Worm (Caenorhabditis elegans) whole organism, L1 larva: ENCODE data around the gene F35E8.6.

Source experiments
- C04F5.9 ChIP-seq: sonication (generic microtip); optimal IDR thresholded peaks from 2 replicates; lab custom pipeline; 2016; ENCODE audit warnings: missing genetic modification characterization, missing compliant biosample characterization
- C34B4.2 ChIP-seq: sonication (generic microtip); optimal IDR thresholded peaks from 2 replicates; lab custom pipeline; 2017; ENCODE audit warnings: mild to moderate bottlenecking, missing genetic modification characterization, missing compliant biosample characterization
- F16B12.6 ChIP-seq: fragments of 150-350 bp; optimal IDR thresholded peaks from 2 replicates; lab custom pipeline; 2014; ENCODE audit warnings: missing biosample characterization, missing genetic modification characterization
- Y116A8C.19 ChIP-seq: sonication (generic microtip); optimal IDR thresholded peaks from 2 replicates; lab custom pipeline; 2016; ENCODE audit warnings: missing compliant biosample characterization, missing genetic modification characterization, borderline replicate concordance
- aha-1 ChIP-seq: fragments of 150-350 bp; optimal IDR thresholded peaks from 2 replicates; lab custom pipeline; 2014; ENCODE audit warnings: missing biosample characterization, missing genetic modification characterization
- alr-1 ChIP-seq: fragments of 200-800 bp; sonication (Bioruptor generic); optimal IDR thresholded peaks from 2 replicates; lab custom pipeline; 2018; ENCODE audit warnings: borderline replicate concordance, mild to moderate bottlenecking, missing genetic modification characterization, missing compliant biosample characterization
- ceh-63 ChIP-seq: fragments of 200-800 bp; sonication (Bioruptor generic); optimal IDR thresholded peaks from 2 replicates; lab custom pipeline; 2018; ENCODE audit warnings: mild to moderate bottlenecking, missing genetic modification characterization, missing compliant biosample characterization
- ceh-82 ChIP-seq, 3 experiments: fragments of 150-350 bp in 1 of 3; sonication (generic microtip) in 2 of 3; optimal IDR thresholded peaks; 2 replicates each; lab custom pipeline; 2014 to 2017; ENCODE audit warnings: missing biosample characterization in 3 of 3, missing genetic modification characterization in 3 of 3
- ceh-90 ChIP-seq: sonication (generic microtip); optimal IDR thresholded peaks from 2 replicates; lab custom pipeline; 2016; ENCODE audit warnings: missing genetic modification characterization, missing compliant biosample characterization
- ces-1 ChIP-seq: fragments of 150-350 bp; optimal IDR thresholded peaks from 2 replicates; lab custom pipeline; 2014; ENCODE audit warnings: missing biosample characterization, missing genetic modification reagents, missing genetic modification characterization
- dsc-1 ChIP-seq: sonication (generic microtip); optimal IDR thresholded peaks from 2 replicates; lab custom pipeline; 2016; ENCODE audit warnings: mild to moderate bottlenecking, missing genetic modification characterization, missing compliant biosample characterization
- efl-1 ChIP-seq, 4 experiments: fragments of 150-350 bp; optimal IDR thresholded peaks in 3 of 4; peaks in 1 of 4; 1 replicate in 1 of 4; 2 replicates in 3 of 4; lab custom pipeline; 2014; ENCODE audit warnings: missing biosample characterization in 2 of 4, missing genetic modification characterization in 2 of 4, missing genetic modification reagents in 2 of 4
- efl-3 ChIP-seq: fragments of 200-800 bp; sonication (Bioruptor generic); optimal IDR thresholded peaks from 2 replicates; lab custom pipeline; 2018; ENCODE audit warnings: mild to moderate bottlenecking, missing genetic modification characterization, missing compliant biosample characterization
- egl-27 ChIP-seq, 2 experiments: fragments of 150-350 bp in 1 of 2; sonication (generic microtip); optimal IDR thresholded peaks; 3 replicates each; lab custom pipeline; 2017 to 2018; ENCODE audit warnings: missing biosample characterization in 2 of 2, missing genetic modification characterization in 2 of 2, missing genetic modification reagents in 2 of 2
- ets-5 ChIP-seq: fragments of 200-800 bp; sonication (Bioruptor generic); IDR thresholded peaks from 2 replicates; pipeline ENCODE4 v1.3.6; 2022; ENCODE audit warnings: missing genetic modification characterization, missing compliant biosample characterization
- fkh-4 ChIP-seq: sonication (generic microtip); optimal IDR thresholded peaks from 2 replicates; lab custom pipeline; 2016; ENCODE audit warnings: missing compliant biosample characterization, missing genetic modification characterization, borderline replicate concordance
- fkh-8 ChIP-seq: sonication (generic microtip); optimal IDR thresholded peaks from 2 replicates; lab custom pipeline; 2016; ENCODE audit warnings: mild to moderate bottlenecking, missing genetic modification characterization, missing compliant biosample characterization
- hpl-2 ChIP-seq: fragments of 150-350 bp; optimal IDR thresholded peaks from 2 replicates; lab custom pipeline; 2014; ENCODE audit warnings: missing biosample characterization, missing genetic modification reagents, missing genetic modification characterization
- irx-1 ChIP-seq: sonication (generic microtip); optimal IDR thresholded peaks from 2 replicates; lab custom pipeline; 2016; ENCODE audit warnings: missing genetic modification characterization, missing compliant biosample characterization
- lin-13 ChIP-seq: fragments of 150-350 bp; optimal IDR thresholded peaks from 2 replicates; lab custom pipeline; 2014; ENCODE audit warnings: missing biosample characterization, missing genetic modification reagents, missing genetic modification characterization
- lin-35 ChIP-seq, 2 experiments: fragments of 150-350 bp; optimal IDR thresholded peaks; 2 replicates each; lab custom pipeline; 2014; ENCODE audit warnings: missing biosample characterization in 2 of 2, missing genetic modification characterization in 2 of 2, missing genetic modification reagents in 2 of 2
- lir-3 ChIP-seq: sonication (generic microtip); optimal IDR thresholded peaks from 2 replicates; lab custom pipeline; 2016; ENCODE audit warnings: mild to moderate bottlenecking, missing genetic modification characterization, moderate library complexity, missing compliant biosample characterization; ENCODE audit not compliant: poor library complexity
- mef-2 ChIP-seq: fragments of 150-350 bp; optimal IDR thresholded peaks from 2 replicates; lab custom pipeline; 2014; ENCODE audit warnings: missing biosample characterization, missing genetic modification characterization
- nhr-11 ChIP-seq: fragments of 150-350 bp; optimal IDR thresholded peaks from 2 replicates; lab custom pipeline; 2014; ENCODE audit warnings: missing biosample characterization, missing genetic modification characterization
- nhr-12 ChIP-seq: sonication (generic microtip); optimal IDR thresholded peaks from 2 replicates; lab custom pipeline; 2017; ENCODE audit warnings: missing biosample characterization, missing genetic modification characterization
- nhr-20 ChIP-seq: sonication (generic microtip); optimal IDR thresholded peaks from 2 replicates; lab custom pipeline; 2016; ENCODE audit warnings: mild to moderate bottlenecking, missing genetic modification characterization, missing compliant biosample characterization
- nhr-237 ChIP-seq: fragments of 150-350 bp; optimal IDR thresholded peaks from 2 replicates; lab custom pipeline; 2014; ENCODE audit warnings: missing biosample characterization, missing genetic modification characterization
- nhr-47 ChIP-seq: sonication (generic microtip); optimal IDR thresholded peaks from 2 replicates; lab custom pipeline; 2016; ENCODE audit warnings: mild to moderate bottlenecking, missing genetic modification characterization, moderate library complexity, missing compliant biosample characterization
- nhr-71 ChIP-seq: sonication (generic microtip); optimal IDR thresholded peaks from 2 replicates; lab custom pipeline; 2016; ENCODE audit warnings: mild to moderate bottlenecking, missing genetic modification characterization, moderate library complexity, missing compliant biosample characterization
- nhr-76 ChIP-seq: sonication (generic microtip); optimal IDR thresholded peaks from 2 replicates; lab custom pipeline; 2017; ENCODE audit warnings: missing biosample characterization, missing genetic modification characterization
- nhr-77 ChIP-seq: fragments of 150-350 bp; optimal IDR thresholded peaks from 2 replicates; lab custom pipeline; 2014; ENCODE audit warnings: missing biosample characterization, missing genetic modification characterization
- nhr-84 ChIP-seq: sonication (generic microtip); optimal IDR thresholded peaks from 2 replicates; lab custom pipeline; 2017; ENCODE audit warnings: missing biosample characterization, missing genetic modification characterization
- nhr-85 ChIP-seq: sonication (generic microtip); peaks from one replicate; lab custom pipeline; 2016; ENCODE audit warnings: missing genetic modification characterization, inconsistent platforms, missing compliant biosample characterization
- nhr-90 ChIP-seq: sonication (generic microtip); optimal IDR thresholded peaks from 2 replicates; lab custom pipeline; 2016; ENCODE audit warnings: mild to moderate bottlenecking, missing genetic modification characterization, missing compliant biosample characterization; ENCODE audit not compliant: poor library complexity
- pag-3 ChIP-seq: sonication (generic microtip); optimal IDR thresholded peaks from 2 replicates; lab custom pipeline; 2017; ENCODE audit warnings: missing genetic modification characterization, mild to moderate bottlenecking, missing compliant biosample characterization, antibody characterized with exemption, borderline replicate concordance; ENCODE audit not compliant: insufficient read depth
- pqm-1 ChIP-seq: sonication (generic microtip); optimal IDR thresholded peaks from 3 replicates; lab custom pipeline; 2017; ENCODE audit warnings: missing biosample characterization, missing genetic modification characterization
- sup-37 ChIP-seq: fragments of 200-800 bp; sonication (Bioruptor generic); optimal IDR thresholded peaks from 2 replicates; lab custom pipeline; 2018; ENCODE audit warnings: mild to moderate bottlenecking, missing genetic modification characterization, missing compliant biosample characterization
- tbx-2 ChIP-seq: sonication (generic microtip); optimal IDR thresholded peaks from 2 replicates; lab custom pipeline; 2016; ENCODE audit warnings: missing genetic modification characterization, missing compliant biosample characterization
- tlp-1 ChIP-seq: fragments of 150-350 bp; optimal IDR thresholded peaks from 2 replicates; lab custom pipeline; 2014; ENCODE audit warnings: missing biosample characterization, missing genetic modification characterization
- unc-130 ChIP-seq: fragments of 150-350 bp; optimal IDR thresholded peaks from 2 replicates; lab custom pipeline; 2017; ENCODE audit warnings: missing biosample characterization, missing genetic modification characterization, inconsistent platforms
- unc-62 ChIP-seq: fragments of 150-350 bp; optimal IDR thresholded peaks from 2 replicates; lab custom pipeline; 2014; ENCODE audit warnings: missing biosample characterization, missing genetic modification reagents, missing genetic modification characterization
- unc-86 ChIP-seq: sonication (generic microtip); optimal IDR thresholded peaks from 2 replicates; lab custom pipeline; 2016; ENCODE audit warnings: missing genetic modification characterization, missing compliant biosample characterization
- unc-98 ChIP-seq: fragments of 200-800 bp; sonication (Bioruptor generic); IDR thresholded peaks from 2 replicates; pipeline ENCODE4 v1.3.6; 2022; ENCODE audit warnings: missing genetic modification characterization, missing compliant biosample characterization
- vab-15 ChIP-seq: sonication (generic microtip); optimal IDR thresholded peaks from 2 replicates; lab custom pipeline; 2017; ENCODE audit warnings: missing genotype, mild to moderate bottlenecking, missing genetic modification characterization, missing compliant biosample characterization
- xbp-1 ChIP-seq: sonication (generic microtip); optimal IDR thresholded peaks from 2 replicates; lab custom pipeline; 2016; ENCODE audit warnings: missing genetic modification characterization, missing compliant biosample characterization
- zip-4 ChIP-seq: fragments of 200-800 bp; sonication (Bioruptor generic); optimal IDR thresholded peaks from 2 replicates; lab custom pipeline; 2018; ENCODE audit warnings: mild to moderate bottlenecking, missing genetic modification characterization, moderate library complexity, missing compliant biosample characterization

The F35E8.6 gene

ce11 chrV:15867373-15867772, 44.6 kb upstream of the F35E8.6 start, which contains the start of gene fbxa-197:
fbxa-197 (plus strand) TSS chrV:15867673.
- no peak for TF ChIP-seq ets-5 (GFP tag; lab: Robert Waterston, UW)
- TF ChIP-seq, all 84 proteins: peak for 0

DNA sequence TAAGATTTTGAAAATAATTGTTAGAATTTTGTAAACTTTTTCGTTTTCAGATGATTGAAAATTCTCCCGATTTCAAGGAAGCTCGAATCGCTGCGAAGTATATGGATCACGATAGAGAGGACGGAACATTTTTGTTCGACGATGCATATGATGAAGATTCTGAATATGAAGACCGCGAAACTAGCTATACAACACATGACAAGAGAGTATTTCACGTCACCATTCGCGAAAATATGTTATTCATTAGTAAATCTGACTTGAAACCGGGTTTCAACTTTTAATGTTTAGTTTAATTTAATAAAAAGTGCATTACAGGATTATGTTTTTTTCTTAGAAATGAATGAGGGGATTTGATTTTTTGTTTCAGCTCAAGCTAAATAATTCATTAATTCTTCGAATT, 41.6 kb upstream of the F35E8.6 start, which contains the start of gene str-57:
Gene str-57, plus strand, starts transcription at position 301 of the 400 bp plus-strand sequence.
- no peak for TF ChIP-seq nhr-47 (tag; lab: Kevin White, UChicago)
- no peak for TF ChIP-seq nhr-20 (tag; lab: Kevin White, UChicago)
- peak; percentile 28 for TF ChIP-seq fkh-8 (tag; lab: Kevin White, UChicago)
- TF ChIP-seq fkh-4 (tag; lab: Kevin White, UChicago): no peak

ce11 chrV:15872273-15872672, 39.7 kb upstream of the F35E8.6 start, which contains the start of gene str-56:
str-56 (plus strand) TSS chrV:15872573.
- no peak for TF ChIP-seq nhr-12 (tag; lab: Kevin White, UChicago)
- no peak for TF ChIP-seq unc-98 (GFP tag; lab: Robert Waterston, UW)
- TF ChIP-seq unc-130 (tag; lab: Kevin White, UChicago): no peak
- TF ChIP-seq lin-35 (GFP tag; optimal IDR thresholded peaks at IDR 0.05; lab: Kevin White, UChicago): no peak
- no peak for TF ChIP-seq alr-1 (tag; lab: Kevin White, UChicago)
- TF ChIP-seq nhr-90 (tag; lab: Kevin White, UChicago): no peak
- TF ChIP-seq Y116A8C.19: no peak
- no peak for TF ChIP-seq tbx-2 (tag; lab: Kevin White, UChicago)
- no peak for TF ChIP-seq vab-15 (tag; lab: Kevin White, UChicago)
- no peak for TF ChIP-seq nhr-71 (tag; lab: Kevin White, UChicago)
- no peak for TF ChIP-seq hpl-2 (GFP tag; lab: Kevin White, UChicago)
- TF ChIP-seq unc-62 (GFP tag; lab: Kevin White, UChicago): no peak
- TF ChIP-seq unc-86 (tag; lab: Kevin White, UChicago): no peak

DNA sequence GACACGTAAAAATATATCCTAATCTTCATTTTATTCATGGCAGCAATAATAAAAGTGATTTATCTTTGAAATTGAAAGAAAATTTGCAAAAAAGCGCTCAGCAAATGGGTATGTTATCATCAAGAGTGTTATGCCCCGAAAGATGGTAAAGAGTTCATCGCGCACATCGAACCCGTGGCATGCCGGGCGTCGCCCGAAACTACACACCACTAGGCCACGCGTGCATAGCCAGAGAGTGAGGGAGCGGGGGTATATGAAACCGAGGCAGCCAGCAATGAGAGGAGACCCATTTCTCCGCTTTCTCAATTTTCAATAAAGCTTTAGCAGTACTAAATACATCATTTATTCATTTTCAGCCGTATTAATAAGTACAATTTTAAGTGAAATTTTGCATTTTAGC, 38.2 kb upstream of the F35E8.6 start:
- TF ChIP-seq mef-2 (tag; lab: Kevin White, UChicago) (no peak), F16B12.6 (no peak), xbp-1 (tag; lab: Kevin White, UChicago) (peak; percentile 64), nhr-84 (tag; lab: Kevin White, UChicago) (no peak), efl-1 (optimal IDR thresholded peaks at IDR 0.05; lab: Kevin White, UChicago) (peak; percentile 52 to 66), efl-1 (GFP tag; optimal IDR thresholded peaks at IDR 0.05 in 1 of 2; lab: Kevin White, UChicago) (peak; percentile 51 to 96), zip-4 (GFP tag; lab: Kevin White, UChicago) (peak; percentile 18), C04F5.9 (tag; lab: Kevin White, UChicago) (no peak), nhr-71 (tag; lab: Kevin White, UChicago) (peak; percentile 76), dsc-1 (tag; lab: Kevin White, UChicago) (peak; percentile 71), nhr-237 (tag; lab: Kevin White, UChicago) (no peak), lin-13 (GFP tag; lab: Kevin White, UChicago) (no peak), pag-3 (no peak), sup-37 (GFP tag; lab: Kevin White, UChicago) (peak; percentile 22), lir-3 (tag; lab: Kevin White, UChicago) (peak; percentile 8), ceh-90 (no peak), unc-98 (GFP tag; lab: Robert Waterston, UW) (no peak), nhr-11 (tag; lab: Kevin White, UChicago) (no peak), efl-3 (GFP tag; lab: Kevin White, UChicago) (no peak), aha-1 (tag; lab: Kevin White, UChicago) (no peak), ces-1 (no peak), egl-27 (tag; optimal IDR thresholded peaks at IDR 0.05; lab: Kevin White, UChicago) (no peak), pqm-1 (no peak), tlp-1 (tag; lab: Kevin White, UChicago) (no peak), C34B4.2 (tag; lab: Kevin White, UChicago) (no peak), nhr-85 (tag; lab: Kevin White, UChicago) (peak; percentile 79), nhr-76 (tag; lab: Kevin White, UChicago) (no peak), irx-1 (tag; lab: Kevin White, UChicago) (peak; percentile 41), ceh-63 (GFP tag; lab: Kevin White, UChicago) (peak; percentile 7), unc-130 (tag; lab: Kevin White, UChicago) (peak; percentile 35), ceh-82 (tag; optimal IDR thresholded peaks at IDR 0.05; lab: Kevin White, UChicago) (peak; percentile 22 to 85 (median 71)), nhr-77 (tag; lab: Kevin White, UChicago) (peak; percentile 53)
